Fruit fly (Drosophila melanogaster): ENCODE measurements around the gene Zmynd8.

- peak; percentile 8 for TF ChIP-seq CG9948 (tag; optimal IDR thresholded peaks at IDR 0.05)
- TF ChIP-seq Ets98B (GFP tag; IDR thresholded peaks at IDR 0.05), result no peak
- TF ChIP-seq CG32121 (GFP tag; IDR thresholded peaks at IDR 0.05), result no peak
- no peak for TF ChIP-seq CG13204 (GFP tag; optimal IDR thresholded peaks at IDR 0.05)
- no peak for TF ChIP-seq CG12605 (GFP tag; IDR thresholded peaks at IDR 0.05)
- TF ChIP-seq CG8159 (tag; optimal IDR thresholded peaks at IDR 0.05), result peak; percentile 1
- no peak for TF ChIP-seq Pif1A (GFP tag; optimal IDR thresholded peaks at IDR 0.05)
- TF ChIP-seq EcR (GFP tag; optimal IDR thresholded peaks at IDR 0.05), result no peak
Measured at dm6 chr3R:31704524-31705215, 35.4 kb downstream of the Zmynd8 start.

Data from whole organism, pupa.